Fruit fly (Drosophila melanogaster) whole organism, pupa: Measurements from ENCODE around the gene CG4960.

Experiments used
- CG14655 ChIP-seq: fragments of 200-800 bp; sonication (Bioruptor generic); optimal IDR thresholded peaks from 3 replicates; lab custom pipeline; 2017; ENCODE audit warnings: mild to moderate bottlenecking, missing biosample characterization, missing genetic modification reagents, missing genetic modification characterization
- Ets98B ChIP-seq: fragments of 200-800 bp; sonication (Bioruptor generic); IDR thresholded peaks from 2 replicates; pipeline ENCODE4 v1.3.6; 2022; ENCODE audit warnings: missing biosample characterization, missing genetic modification characterization
- Pif1A ChIP-seq: fragments of 200-800 bp; sonication (Bioruptor generic); optimal IDR thresholded peaks from 3 replicates; lab custom pipeline; 2016; ENCODE audit warnings: missing biosample characterization, missing genetic modification characterization
- fd96Ca ChIP-seq: fragments of 200-800 bp; sonication (Bioruptor generic); IDR thresholded peaks from 3 replicates; pipeline ENCODE4 v1.3.6; 2022; ENCODE audit warnings: missing biosample characterization, missing genetic modification characterization
- gl ChIP-seq: fragments of 200-800 bp; sonication (Bioruptor generic); optimal IDR thresholded peaks from 2 replicates; lab custom pipeline; 2018; ENCODE audit warnings: missing biosample characterization, mild to moderate bottlenecking, missing genetic modification characterization

- TF ChIP-seq CG14655 (GFP tag; lab: Kevin White, UChicago) (no peak), Ets98B (GFP tag; lab: Robert Waterston, UW) (no peak), Pif1A (no peak), fd96Ca (GFP tag; lab: Robert Waterston, UW) (no peak), gl (tag; lab: Kevin White, UChicago) (no peak)
Measured at dm6 chr3R:25811611-25812010, 24.5 kb upstream of the CG4960 start, which contains the start of the genes Acam and CG17770.
